Worm (Caenorhabditis elegans): Measurements from ENCODE around the gene del-8.

Gene del-8

ce11 chrX:9552404-9552803 lies 36.8 kb upstream of the del-8 start (continued):
- TF ChIP-seq Y75B8A.6 (GFP tag; IDR thresholded peaks at IDR 0.05) (no peak), ama-1 (optimal IDR thresholded peaks at IDR 0.05) (no peak), mes-2 (tag; optimal IDR thresholded peaks at IDR 0.05; ENCODE audit: poor library complexity, severe bottlenecking) (peak; percentile 64), hmg-1.1 (GFP tag; IDR thresholded peaks at IDR 0.05) (peak; percentile 55), dmd-8 (GFP tag; IDR thresholded peaks at IDR 0.05) (no peak), fos-1 (tag; optimal IDR thresholded peaks at IDR 0.05) (no peak), gei-8 (GFP tag; optimal IDR thresholded peaks at IDR 0.05) (no peak), spr-3 (GFP tag; optimal IDR thresholded peaks at IDR 0.05) (no peak), D1046.2 (GFP tag; IDR thresholded peaks at IDR 0.05) (no peak), mdt-29 (GFP tag; IDR thresholded peaks at IDR 0.05) (no peak), ztf-11 (tag; optimal IDR thresholded peaks at IDR 0.05) (no peak), dpl-1 (GFP tag; optimal IDR thresholded peaks at IDR 0.05) (peak; percentile 35), unc-39 (tag; optimal IDR thresholded peaks at IDR 0.05) (no peak), R02D3.7 (tag; optimal IDR thresholded peaks at IDR 0.05) (no peak), zfp-3 (GFP tag; conservative IDR thresholded peaks at IDR 0.05) (no peak), F44E2.7 (GFP tag; IDR thresholded peaks at IDR 0.05) (no peak), daf-16 (GFP tag; optimal IDR thresholded peaks at IDR 0.05) (no peak), daf-16 (tag; optimal IDR thresholded peaks at IDR 0.05) (peak; percentile 53), arid-1 (GFP tag; conservative IDR thresholded peaks at IDR 0.05) (no peak), zag-1 (tag; optimal IDR thresholded peaks at IDR 0.05) (no peak), vab-7 (GFP tag; IDR thresholded peaks at IDR 0.05) (no peak), mxl-2 (GFP tag; conservative IDR thresholded peaks at IDR 0.05) (no peak), nhr-10 (tag; optimal IDR thresholded peaks at IDR 0.05) (no peak), nhr-41 (GFP tag; IDR thresholded peaks at IDR 0.05) (no peak), nhr-76 (tag; optimal IDR thresholded peaks at IDR 0.05) (no peak), ctbp-1 (GFP tag; IDR thresholded peaks at IDR 0.05) (no peak), dmd-9 (GFP tag; IDR thresholded peaks at IDR 0.05) (no peak), F26F4.8 (GFP tag; conservative IDR thresholded peaks at IDR 0.05) (no peak), lsy-2 (tag; optimal IDR thresholded peaks at IDR 0.05) (peak in 1 of 2 experiments; percentile 27), tra-1 (GFP tag; IDR thresholded peaks at IDR 0.05) (no peak), madf-9 (GFP tag; conservative IDR thresholded peaks at IDR 0.05) (0 out of 2 replicates have a peak, but pooled peaks have one; percentile 4), daf-12 (tag; optimal IDR thresholded peaks at IDR 0.05) (no peak), egl-43 (GFP tag; IDR thresholded peaks at IDR 0.05) (peak; percentile 74), daf-19 (GFP tag; conservative IDR thresholded peaks at IDR 0.05) (no peak), hlh-11 (tag; optimal IDR thresholded peaks at IDR 0.05) (peak; percentile 58), lim-7 (GFP tag; IDR thresholded peaks at IDR 0.05) (no peak), egl-27 (tag; optimal IDR thresholded peaks at IDR 0.05) (no peak), nhr-111 (GFP tag; optimal IDR thresholded peaks at IDR 0.05) (no peak), mxl-3 (GFP tag; optimal IDR thresholded peaks at IDR 0.05) (peak; percentile 46), ZK337.2 (GFP tag; IDR thresholded peaks at IDR 0.05) (no peak), F37D6.2 (tag; optimal IDR thresholded peaks at IDR 0.05) (no peak), Y48G9A.11 (GFP tag; IDR thresholded peaks at IDR 0.05) (no peak), snpc-4 (tag; optimal IDR thresholded peaks at IDR 0.05) (no peak), ZK546.5 (tag; optimal IDR thresholded peaks at IDR 0.05) (no peak), nhr-237 (tag; optimal IDR thresholded peaks at IDR 0.05) (no peak), Y5F2A.4 (GFP tag; optimal IDR thresholded peaks at IDR 0.05) (no peak), php-3 (GFP tag; IDR thresholded peaks at IDR 0.05) (no peak), lir-3 (tag; optimal IDR thresholded peaks at IDR 0.05) (no peak), hif-1 (tag; optimal IDR thresholded peaks at IDR 0.05) (no peak), attf-4 (tag; optimal IDR thresholded peaks at IDR 0.05) (no peak), zip-2 (tag; optimal IDR thresholded peaks at IDR 0.05) (no peak), F49E8.2 (tag; optimal IDR thresholded peaks at IDR 0.05; ENCODE audit: borderline replicate concordance) (no peak), ceh-32 (tag; optimal IDR thresholded peaks at IDR 0.05; ENCODE audit: poor library complexity) (no peak)

Measured in whole organism, L4 larva.